Worm (Caenorhabditis elegans) whole organism, late embryonic: ENCODE data around the gene srg-45.

Experiments used
- C08G9.2 ChIP-seq: sonication (generic microtip); optimal IDR thresholded peaks from 2 replicates; lab custom pipeline; 2016; ENCODE audit warnings: mild to moderate bottlenecking, missing genetic modification characterization, moderate library complexity, missing compliant biosample characterization
- Y22D7AL.16 ChIP-seq: sonication (generic microtip); optimal IDR thresholded peaks from 2 replicates; lab custom pipeline; 2016; ENCODE audit warnings: missing genetic modification characterization, missing compliant biosample characterization
- ceh-18 ChIP-seq: sonication (generic microtip); optimal IDR thresholded peaks from 2 replicates; lab custom pipeline; 2016; ENCODE audit warnings: missing genetic modification characterization, missing compliant biosample characterization
- ceh-24 ChIP-seq: sonication (generic microtip); optimal IDR thresholded peaks from 2 replicates; lab custom pipeline; 2016; ENCODE audit warnings: mild to moderate bottlenecking, missing genetic modification characterization, missing compliant biosample characterization
- fkh-10 ChIP-seq: fragments of 150-350 bp; optimal IDR thresholded peaks from 2 replicates; lab custom pipeline; 2014; ENCODE audit warnings: missing biosample characterization, missing genetic modification reagents, missing genetic modification characterization
- nfya-1 ChIP-seq: sonication (generic microtip); optimal IDR thresholded peaks from 2 replicates; lab custom pipeline; 2017; ENCODE audit warnings: missing genetic modification characterization, mild to moderate bottlenecking, missing compliant biosample characterization, antibody characterized with exemption, moderate library complexity
- nhr-11 ChIP-seq: fragments of 150-350 bp; optimal IDR thresholded peaks from 2 replicates; lab custom pipeline; 2014; ENCODE audit warnings: missing biosample characterization, missing genetic modification characterization
- pha-2 ChIP-seq: sonication (generic microtip); optimal IDR thresholded peaks from 2 replicates; lab custom pipeline; 2017; ENCODE audit warnings: mild to moderate bottlenecking, missing genetic modification characterization, missing compliant biosample characterization
- pha-4 ChIP-seq: fragments of 150-350 bp; optimal IDR thresholded peaks from 2 replicates; lab custom pipeline; 2018; ENCODE audit warnings: missing biosample characterization, missing genetic modification reagents, missing genetic modification characterization
- tbx-2 ChIP-seq: sonication (generic microtip); optimal IDR thresholded peaks from 2 replicates; lab custom pipeline; 2016; ENCODE audit warnings: missing genetic modification characterization, missing compliant biosample characterization
- unc-3 ChIP-seq, 2 experiments: fragments of 200-800 bp in 1 of 2; sonication (Bioruptor generic) in 1 of 2; sonication (generic microtip) in 1 of 2; conservative IDR thresholded peaks in 1 of 2; optimal IDR thresholded peaks in 1 of 2; 2 replicates each; pipeline versions ENCODE4 v1.3.6 to Lab custom; 2016 to 2022; ENCODE audit warnings: missing compliant biosample characterization in 2 of 2, missing genetic modification characterization in 2 of 2, missing genetic modification reagents in 1 of 2
- ztf-16 ChIP-seq: sonication (generic microtip); optimal IDR thresholded peaks from 2 replicates; lab custom pipeline; 2017; ENCODE audit warnings: missing genetic modification characterization, missing compliant biosample characterization

ce11 chrV:12354193-12354830, 47.0 kb downstream of the srg-45 start:
- TF ChIP-seq pha-2 (tag; lab: Kevin White, UChicago) (no peak), tbx-2 (no peak), nfya-1 (tag; lab: Kevin White, UChicago) (no peak), pha-4 (tag; lab: Kevin White, UChicago) (no peak), ceh-18 (no peak), ceh-24 (tag; lab: Kevin White, UChicago) (no peak), ztf-16 (tag; lab: Kevin White, UChicago) (no peak), fkh-10 (GFP tag; lab: Kevin White, UChicago) (no peak), nhr-11 (tag; lab: Kevin White, UChicago) (no peak), Y22D7AL.16 (tag; lab: Kevin White, UChicago) (no peak), unc-3 (GFP tag; conservative IDR thresholded peaks at IDR 0.05; lab: Robert Waterston, UW) (no peak), unc-3 (tag; optimal IDR thresholded peaks at IDR 0.05; lab: Kevin White, UChicago) (no peak), C08G9.2 (tag; lab: Kevin White, UChicago) (no peak)
